Worm (Caenorhabditis elegans) whole organism, L4 larva: ENCODE data around the gene ugt-24.

ENCODE experiments used
- F37D6.2 ChIP-seq: sonication (generic microtip); optimal IDR thresholded peaks from 2 replicates; lab custom pipeline; 2016; ENCODE audit warnings: mild to moderate bottlenecking, missing genetic modification characterization, missing compliant biosample characterization
- Y105C5A.15 ChIP-seq: fragments of 200-800 bp; sonication (Bioruptor generic); IDR thresholded peaks from 2 replicates; pipeline ENCODE4 v1.3.6; 2022; ENCODE audit warnings: missing genetic modification characterization, missing compliant biosample characterization
- Y48G9A.11 ChIP-seq: fragments of 200-800 bp; sonication (Bioruptor generic); IDR thresholded peaks from 2 replicates; pipeline ENCODE4 v1.3.6; 2022; ENCODE audit warnings: missing genetic modification reagents, missing genetic modification characterization, missing compliant biosample characterization
- Y75B8A.6 ChIP-seq: fragments of 200-800 bp; sonication (Bioruptor generic); IDR thresholded peaks from 2 replicates; pipeline ENCODE4 v1.3.6; 2022; ENCODE audit warnings: missing genetic modification reagents, missing genetic modification characterization, missing compliant biosample characterization
- aha-1 ChIP-seq: fragments of 150-350 bp; peaks from one replicate; lab custom pipeline; 2014; ENCODE audit warnings: missing biosample characterization, missing genetic modification characterization
- aly-2 ChIP-seq: sonication (generic microtip); optimal IDR thresholded peaks from 2 replicates; lab custom pipeline; 2018; ENCODE audit warnings: missing biosample characterization, missing genetic modification characterization
- arid-1 ChIP-seq: fragments of 200-800 bp; sonication (Bioruptor generic); conservative IDR thresholded peaks from 2 replicates; pipeline ENCODE4 v1.3.6; 2022; ENCODE audit warnings: missing genetic modification reagents, missing genetic modification characterization, missing compliant biosample characterization
- attf-4 ChIP-seq: sonication (generic microtip); optimal IDR thresholded peaks from 3 replicates; lab custom pipeline; 2017; ENCODE audit warnings: missing biosample characterization, missing genetic modification characterization
- ceh-20 ChIP-seq: fragments of 200-800 bp; sonication (Bioruptor generic); IDR thresholded peaks from 2 replicates; pipeline ENCODE4 v1.3.6; 2022; ENCODE audit warnings: missing genetic modification reagents, missing genetic modification characterization, missing compliant biosample characterization
- ceh-28 ChIP-seq: fragments of 150-350 bp; optimal IDR thresholded peaks from 2 replicates; lab custom pipeline; 2014; ENCODE audit warnings: missing biosample characterization, missing genetic modification reagents, missing genetic modification characterization
- ceh-62 ChIP-seq: sonication (generic microtip); optimal IDR thresholded peaks from 2 replicates; lab custom pipeline; 2017; ENCODE audit warnings: missing biosample characterization, missing genetic modification characterization
- ctbp-1 ChIP-seq: fragments of 200-800 bp; sonication (Bioruptor generic); IDR thresholded peaks from 2 replicates; pipeline ENCODE4 v1.3.6; 2022; ENCODE audit warnings: missing genetic modification reagents, missing genetic modification characterization, missing compliant biosample characterization
- daf-16 ChIP-seq, 3 experiments: sonication (generic microtip); optimal IDR thresholded peaks; 2 replicates each; lab custom pipeline; 2016 to 2017; ENCODE audit warnings: missing genetic modification characterization in 3 of 3, missing genetic modification reagents in 3 of 3, mild to moderate bottlenecking in 2 of 3, missing compliant biosample characterization in 2 of 3, missing biosample characterization in 1 of 3, moderate library complexity in 1 of 3
- daf-19 ChIP-seq: fragments of 200-800 bp; sonication (Bioruptor generic); conservative IDR thresholded peaks from 2 replicates; pipeline ENCODE4 v1.3.6; 2022; ENCODE audit warnings: missing genetic modification characterization, missing compliant biosample characterization
- dpl-1 ChIP-seq: fragments of 150-350 bp; optimal IDR thresholded peaks from 2 replicates; lab custom pipeline; 2014; ENCODE audit warnings: missing biosample characterization, missing genetic modification reagents, missing genetic modification characterization
- egl-27 ChIP-seq: sonication (generic microtip); optimal IDR thresholded peaks from 3 replicates; lab custom pipeline; 2017; ENCODE audit warnings: missing biosample characterization, missing genetic modification reagents, missing genetic modification characterization
- fkh-10 ChIP-seq: fragments of 150-350 bp; optimal IDR thresholded peaks from 2 replicates; lab custom pipeline; 2014; ENCODE audit warnings: missing biosample characterization, missing genetic modification reagents, missing genetic modification characterization
- hif-1 ChIP-seq, 2 experiments: sonication (generic microtip); optimal IDR thresholded peaks; 2 replicates each; lab custom pipeline; 2016 to 2017; ENCODE audit warnings: missing compliant biosample characterization in 2 of 2, missing genetic modification characterization in 2 of 2, missing genetic modification reagents in 2 of 2, missing genotype in 2 of 2, mild to moderate bottlenecking in 1 of 2
- hlh-11 ChIP-seq: fragments of 200-800 bp; sonication (Bioruptor generic); optimal IDR thresholded peaks from 2 replicates; lab custom pipeline; 2018; ENCODE audit warnings: mild to moderate bottlenecking, missing genetic modification characterization, missing compliant biosample characterization
- hlh-30 ChIP-seq: sonication (generic microtip); optimal IDR thresholded peaks from 2 replicates; lab custom pipeline; 2017; ENCODE audit warnings: antibody characterized with exemption, mild to moderate bottlenecking, missing genetic modification characterization, missing compliant biosample characterization; ENCODE audit not compliant: insufficient read depth
- lin-1 ChIP-seq: fragments of 200-800 bp; sonication (Bioruptor generic); IDR thresholded peaks from 2 replicates; pipeline ENCODE4 v1.3.6; 2022; ENCODE audit warnings: missing genetic modification reagents, missing genetic modification characterization, missing compliant biosample characterization
- lin-38 ChIP-seq: fragments of 200-800 bp; sonication (Bioruptor generic); IDR thresholded peaks from 2 replicates; pipeline ENCODE4 v1.3.6; 2022; ENCODE audit warnings: missing genetic modification reagents, missing genetic modification characterization, missing compliant biosample characterization
- lir-3 ChIP-seq: sonication (generic microtip); optimal IDR thresholded peaks from 2 replicates; lab custom pipeline; 2016; ENCODE audit warnings: mild to moderate bottlenecking, missing genetic modification characterization, missing compliant biosample characterization
- madf-5 ChIP-seq, 2 experiments: fragments of 200-800 bp; sonication (Bioruptor generic); IDR thresholded peaks; 2 replicates each; pipeline ENCODE4 v1.3.6; 2022; ENCODE audit warnings: missing compliant biosample characterization in 2 of 2, missing genetic modification characterization in 2 of 2
- madf-9 ChIP-seq: fragments of 200-800 bp; sonication (Bioruptor generic); conservative IDR thresholded peaks from 2 replicates; pipeline ENCODE4 v1.3.6; 2022; ENCODE audit warnings: missing genetic modification reagents, missing genetic modification characterization, missing compliant biosample characterization
- mdl-1 ChIP-seq, 2 experiments: fragments of 150-350 bp in 1 of 2; sonication (generic microtip) in 1 of 2; optimal IDR thresholded peaks; 2 replicates each; lab custom pipeline; 2014 to 2017; ENCODE audit warnings: missing biosample characterization in 2 of 2, missing genetic modification characterization in 2 of 2
- mdt-29 ChIP-seq: fragments of 200-800 bp; sonication (Bioruptor generic); IDR thresholded peaks from 2 replicates; pipeline ENCODE4 v1.3.6; 2022; ENCODE audit warnings: missing genetic modification reagents, missing genetic modification characterization, missing compliant biosample characterization
- mes-2 ChIP-seq: sonication (generic microtip); optimal IDR thresholded peaks from 2 replicates; lab custom pipeline; 2016; ENCODE audit warnings: missing genotype, mild to moderate bottlenecking, missing genetic modification characterization, missing compliant biosample characterization; ENCODE audit not compliant: poor library complexity, severe bottlenecking
- mxl-3 ChIP-seq: fragments of 200-800 bp; sonication (Bioruptor generic); optimal IDR thresholded peaks from 2 replicates; lab custom pipeline; 2018; ENCODE audit warnings: mild to moderate bottlenecking, missing genetic modification characterization, missing compliant biosample characterization
- nhr-10 ChIP-seq: fragments of 150-350 bp; optimal IDR thresholded peaks from 2 replicates; lab custom pipeline; 2014; ENCODE audit warnings: missing biosample characterization, missing genetic modification characterization
- nhr-237 ChIP-seq: sonication (generic microtip); optimal IDR thresholded peaks from 2 replicates; lab custom pipeline; 2017; ENCODE audit warnings: missing biosample characterization, missing genetic modification characterization
- nhr-25 ChIP-seq: sonication (generic microtip); optimal IDR thresholded peaks from 2 replicates; lab custom pipeline; 2017; ENCODE audit warnings: missing genetic modification characterization, mild to moderate bottlenecking, missing compliant biosample characterization, antibody characterized with exemption, moderate library complexity, borderline replicate concordance; ENCODE audit not compliant: insufficient read depth
- nhr-28 ChIP-seq: fragments of 150-350 bp; optimal IDR thresholded peaks from 2 replicates; lab custom pipeline; 2014; ENCODE audit warnings: missing biosample characterization, missing genetic modification characterization
- nhr-41 ChIP-seq: fragments of 200-800 bp; sonication (Bioruptor generic); IDR thresholded peaks from 2 replicates; pipeline ENCODE4 v1.3.6; 2022; ENCODE audit warnings: missing genetic modification reagents, missing genetic modification characterization, missing compliant biosample characterization
- php-3 ChIP-seq: fragments of 200-800 bp; sonication (Bioruptor generic); IDR thresholded peaks from 2 replicates; pipeline ENCODE4 v1.3.6; 2022; ENCODE audit warnings: missing genetic modification reagents, missing genetic modification characterization, missing compliant biosample characterization
- sdz-12 ChIP-seq: fragments of 200-800 bp; sonication (Bioruptor generic); optimal IDR thresholded peaks from 2 replicates; lab custom pipeline; 2018; ENCODE audit warnings: mild to moderate bottlenecking, missing genetic modification characterization, missing compliant biosample characterization
- snpc-1.2 ChIP-seq: fragments of 200-800 bp; sonication (Bioruptor generic); IDR thresholded peaks from 2 replicates; pipeline ENCODE4 v1.3.6; 2022; ENCODE audit warnings: missing genetic modification reagents, missing genetic modification characterization, missing compliant biosample characterization
- snpc-4 ChIP-seq: fragments of 150-350 bp; optimal IDR thresholded peaks from 2 replicates; lab custom pipeline; 2014; ENCODE audit warnings: missing biosample characterization, missing genetic modification characterization
- tra-1 ChIP-seq: fragments of 200-800 bp; sonication (Bioruptor generic); IDR thresholded peaks from 2 replicates; pipeline ENCODE4 v1.3.6; 2022; ENCODE audit warnings: missing genetic modification reagents, missing genetic modification characterization, missing compliant biosample characterization
- unc-62 ChIP-seq, 3 experiments: fragments of 150-350 bp in 1 of 3; sonication (generic microtip); optimal IDR thresholded peaks in 2 of 3; peaks in 1 of 3; 1 replicate in 1 of 3; 2 replicates in 2 of 3; lab custom pipeline; 2014 to 2017; ENCODE audit warnings: missing biosample characterization in 3 of 3, missing genetic modification characterization in 3 of 3, missing genetic modification reagents in 3 of 3, missing genotype in 1 of 3
- zip-2 ChIP-seq: fragments of 150-350 bp; optimal IDR thresholded peaks from 2 replicates; lab custom pipeline; 2014; ENCODE audit warnings: missing biosample characterization, missing genetic modification characterization

The ugt-24 gene

ce11 chrIV:6177383-6177782 lies 33.1 kb downstream of the ugt-24 start:
- TF ChIP-seq lir-3 (tag; lab: Kevin White, UChicago) (no peak), tra-1 (GFP tag; lab: Robert Waterston, UW) (no peak), ceh-62 (tag; lab: Kevin White, UChicago) (no peak), ctbp-1 (GFP tag; lab: Robert Waterston, UW) (0 out of 2 replicates have a peak, but pooled peaks have one; percentile 13), mxl-3 (GFP tag; lab: Kevin White, UChicago) (no peak), ceh-20 (GFP tag; lab: Robert Waterston, UW) (no peak)

- no peak for TF ChIP-seq nhr-28
- peak; percentile 32 for TF ChIP-seq fkh-10 (GFP tag; lab: Kevin White, UChicago)
Measured at ce11 chrIV:6172959-6173358, 37.6 kb downstream of the ugt-24 start.

- TF ChIP-seq aly-2 (tag; lab: Kevin White, UChicago) (no peak), Y75B8A.6 (GFP tag; lab: Robert Waterston, UW) (no peak), unc-62 (GFP tag; optimal IDR thresholded peaks at IDR 0.05 in 1 of 2; lab: Kevin White, UChicago) (peak in 1 of 2 experiments; percentile 93), unc-62 (tag; optimal IDR thresholded peaks at IDR 0.05; lab: Kevin White, UChicago) (no peak), daf-16 (GFP tag; optimal IDR thresholded peaks at IDR 0.05; lab: Kevin White, UChicago) (no peak), daf-16 (tag; optimal IDR thresholded peaks at IDR 0.05; lab: Kevin White, UChicago) (no peak), egl-27 (no peak)
Measured at ce11 chrIV:6165787-6166186, 44.7 kb downstream of the ugt-24 start.

ce11 chrIV:6159616-6160015 lies 50.9 kb downstream of the ugt-24 start:
- TF ChIP-seq madf-9 (GFP tag; lab: Robert Waterston, UW), result no peak

ce11 chrIV:6156833-6157232 lies 53.7 kb downstream of the ugt-24 start, which contains the start of gene C11D2.4:
Gene C11D2.4 (minus strand): TSS chrIV:6156960.
- TF ChIP-seq dpl-1 (GFP tag; lab: Kevin White, UChicago) (peak; percentile 65), snpc-4 (no peak), sdz-12 (GFP tag; lab: Kevin White, UChicago) (no peak), ctbp-1 (GFP tag; lab: Robert Waterston, UW) (no peak), Y48G9A.11 (GFP tag; lab: Robert Waterston, UW) (no peak), nhr-10 (tag; lab: Kevin White, UChicago) (no peak), daf-16 (GFP tag; optimal IDR thresholded peaks at IDR 0.05; lab: Kevin White, UChicago) (no peak), daf-16 (tag; optimal IDR thresholded peaks at IDR 0.05; lab: Kevin White, UChicago) (peak; percentile 49), F37D6.2 (tag; lab: Kevin White, UChicago) (no peak), madf-5 (GFP tag; IDR thresholded peaks at IDR 0.05; lab: Robert Waterston, UW) (no peak), nhr-237 (no peak), lin-1 (no peak), tra-1 (GFP tag; lab: Robert Waterston, UW) (no peak), nhr-41 (GFP tag; lab: Robert Waterston, UW) (no peak), unc-62 (GFP tag; optimal IDR thresholded peaks at IDR 0.05 in 1 of 2; lab: Kevin White, UChicago) (peak in 1 of 2 experiments; percentile 63), unc-62 (tag; optimal IDR thresholded peaks at IDR 0.05; lab: Kevin White, UChicago) (no peak), arid-1 (GFP tag; lab: Robert Waterston, UW) (no peak), nhr-25 (tag; lab: Kevin White, UChicago) (no peak), hlh-30 (tag; lab: Kevin White, UChicago) (no peak), Y105C5A.15 (GFP tag; lab: Robert Waterston, UW) (no peak), mdl-1 (tag; optimal IDR thresholded peaks at IDR 0.05; lab: Kevin White, UChicago) (no peak), aha-1 (no peak), attf-4 (no peak), fkh-10 (GFP tag; lab: Kevin White, UChicago) (no peak), ceh-20 (GFP tag; lab: Robert Waterston, UW) (no peak), mes-2 (tag; lab: Kevin White, UChicago) (no peak), daf-19 (GFP tag; lab: Robert Waterston, UW) (no peak), php-3 (no peak), zip-2 (no peak), lin-38 (peak; percentile 43; the same call in 1 of the 2 replicates), snpc-1.2 (peak; percentile 86), hif-1 (tag; optimal IDR thresholded peaks at IDR 0.05; lab: Kevin White, UChicago) (no peak), mdt-29 (GFP tag; lab: Robert Waterston, UW) (no peak), ceh-28 (tag; lab: Kevin White, UChicago) (no peak), hlh-11 (tag; lab: Kevin White, UChicago) (no peak), aly-2 (tag; lab: Kevin White, UChicago) (no peak)
